Fruit fly (Drosophila melanogaster): Measurements from ENCODE around the gene AP-2mu.

dm6 chr3R:22468829-22469487, 6.7 kb downstream of the AP-2mu start:
- no peak for TF ChIP-seq CG8478 (optimal IDR thresholded peaks at IDR 0.05)
- TF ChIP-seq CTCF (optimal IDR thresholded peaks at IDR 0.05) = no peak
